Worm (Caenorhabditis elegans): Measurements from ENCODE around the gene fbxb-34.

- no peak for TF ChIP-seq ZK546.5 (tag; optimal IDR thresholded peaks at IDR 0.05)
- no peak for TF ChIP-seq snpc-4 (tag; optimal IDR thresholded peaks at IDR 0.05)
- no peak for TF ChIP-seq pha-4 (tag; optimal IDR thresholded peaks at IDR 0.05)
- TF ChIP-seq zag-1 (tag; optimal IDR thresholded peaks at IDR 0.05) = no peak
- TF ChIP-seq unc-62 (GFP tag; optimal IDR thresholded peaks at IDR 0.05) = no peak
- no peak for TF ChIP-seq nhr-76 (tag; optimal IDR thresholded peaks at IDR 0.05)
- no peak for TF ChIP-seq nfya-1 (tag; optimal IDR thresholded peaks at IDR 0.05; ENCODE audit: insufficient read depth)
- no peak for TF ChIP-seq egl-5 (tag; optimal IDR thresholded peaks at IDR 0.05)
- no peak for TF ChIP-seq elt-2 (tag; optimal IDR thresholded peaks at IDR 0.05)
These were observed 41.2 kb upstream of the fbxb-34 start, which contains the start of gene mlt-10 for ce11 chrII:546405-546804.
